Fruit fly (Drosophila melanogaster) ovary, adult (tissue): ENCODE results near the gene kar.

Source experiments
- CG17801 ChIP-seq: fragments of 200-800 bp; optimal IDR thresholded peaks from 2 replicates; lab custom pipeline; 2019; ENCODE audit warnings: missing biosample characterization, mild to moderate bottlenecking, missing genetic modification characterization, moderate library complexity; ENCODE audit not compliant: partially characterized antibody

Gene kar

dm6 chr3R:12676160-12676559 lies 13.0 kb downstream of the kar start, which contains the start of gene CG43630:
Gene CG43630, minus strand, starts transcription at chr3R:12676260.
- TF ChIP-seq CG17801 (GFP tag; lab: Kevin White, UChicago) = no peak

dm6 chr3R:12674041-12674623 lies 15.0 kb downstream of the kar start, which contains the start of gene Gnmt:
Gene Gnmt, plus strand, starts transcription at chr3R:12674608.
- no peak for TF ChIP-seq CG17801 (GFP tag; lab: Kevin White, UChicago)

dm6 chr3R:12666206-12666834 lies 22.8 kb downstream of the kar start:
- no peak for TF ChIP-seq CG17801 (GFP tag; lab: Kevin White, UChicago)

- TF ChIP-seq CG17801 (GFP tag; lab: Kevin White, UChicago) = no peak
These were observed 26.6 kb downstream of the kar start, which contains the start of gene CG14395 for dm6 chr3R:12662531-12662930. Gene CG14395, plus strand, starts transcription at chr3R:12662831.

dm6 chr3R:12656946-12657566 lies 32.1 kb downstream of the kar start:
- no peak for TF ChIP-seq CG17801 (GFP tag; lab: Kevin White, UChicago)

- no peak for TF ChIP-seq CG17801 (GFP tag; lab: Kevin White, UChicago)
These were observed 34.9 kb downstream of the kar start, which contains the start of gene CG6225 for dm6 chr3R:12654253-12654623. Gene CG6225, plus strand, starts transcription at chr3R:12654577.

- no peak for TF ChIP-seq CG17801 (GFP tag; lab: Kevin White, UChicago)
These were observed 35.5 kb downstream of the kar start for dm6 chr3R:12653511-12654252.

dm6 chr3R:12652736-12653135 lies 36.4 kb downstream of the kar start:
- TF ChIP-seq CG17801 (GFP tag; lab: Kevin White, UChicago) = no peak

dm6 chr3R:12650537-12650936 lies 38.6 kb downstream of the kar start:
- no peak for TF ChIP-seq CG17801 (GFP tag; lab: Kevin White, UChicago)

dm6 chr3R:12649099-12650029 lies 39.8 kb downstream of the kar start:
- no peak for TF ChIP-seq CG17801 (GFP tag; lab: Kevin White, UChicago)

- TF ChIP-seq CG17801 (GFP tag; lab: Kevin White, UChicago) = no peak
These were observed 41.2 kb downstream of the kar start, which contains the start of gene Dtg for dm6 chr3R:12647954-12648353. Gene Dtg, plus strand, starts transcription at chr3R:12648058.

- TF ChIP-seq CG17801 (GFP tag; lab: Kevin White, UChicago) = no peak
These were observed 41.8 kb downstream of the kar start for dm6 chr3R:12647348-12647747.

dm6 chr3R:12646926-12647325 lies 42.2 kb downstream of the kar start:
- no peak for TF ChIP-seq CG17801 (GFP tag; lab: Kevin White, UChicago)

- TF ChIP-seq CG17801 (GFP tag; lab: Kevin White, UChicago) = no peak
These were observed 43.3 kb downstream of the kar start for dm6 chr3R:12645771-12646317.
